Fruit fly (Drosophila melanogaster) whole organism, prepupa: ENCODE measurements around the gene CG4783.

ENCODE experiments used
- CG6854 ChIP-seq: fragments of 200-800 bp; sonication (Bioruptor generic); optimal IDR thresholded peaks from 2 replicates; lab custom pipeline; 2017; ENCODE audit warnings: missing biosample characterization, mild to moderate bottlenecking, missing genetic modification characterization
- Eip75B ChIP-seq: fragments of 200-800 bp; sonication (Bioruptor generic); optimal IDR thresholded peaks from 3 replicates; lab custom pipeline; 2016; ENCODE audit warnings: missing biosample characterization, missing genetic modification characterization
- Ets96B ChIP-seq: fragments of 200-800 bp; optimal IDR thresholded peaks from 2 replicates; lab custom pipeline; 2019; ENCODE audit warnings: missing biosample characterization, mild to moderate bottlenecking, missing genetic modification characterization, moderate library complexity
- Gug ChIP-seq: fragments of 200-800 bp; sonication (Bioruptor generic); IDR thresholded peaks from 2 replicates; pipeline ENCODE4 v1.3.6; 2022; ENCODE audit warnings: missing biosample characterization, missing genetic modification characterization
- achi ChIP-seq: fragments of 200-800 bp; sonication (Bioruptor generic); optimal IDR thresholded peaks from 3 replicates; lab custom pipeline; 2016; ENCODE audit warnings: missing biosample characterization, missing genetic modification characterization
- cyc ChIP-seq: fragments of 200-800 bp; sonication (Bioruptor generic); optimal IDR thresholded peaks from 3 replicates; lab custom pipeline; 2016; ENCODE audit warnings: missing biosample characterization, missing genetic modification characterization
- dac ChIP-seq: fragments of 200-800 bp; sonication (Bioruptor generic); optimal IDR thresholded peaks from 2 replicates; lab custom pipeline; 2017; ENCODE audit warnings: missing biosample characterization, mild to moderate bottlenecking, missing genetic modification characterization
- eg ChIP-seq: fragments of 200-800 bp; sonication (Bioruptor generic); IDR thresholded peaks from 3 replicates; pipeline ENCODE4 v1.3.6; 2022; ENCODE audit warnings: missing biosample characterization, missing genetic modification characterization
- ss ChIP-seq, 2 experiments: fragments of 200-800 bp; sonication (Bioruptor generic); optimal IDR thresholded peaks; 2 replicates in 1 of 2; 3 replicates in 1 of 2; lab custom pipeline; 2017 to 2018; ENCODE audit warnings: mild to moderate bottlenecking in 2 of 2, missing biosample characterization in 2 of 2, missing genetic modification characterization in 2 of 2, moderate library complexity in 1 of 2

DNA sequence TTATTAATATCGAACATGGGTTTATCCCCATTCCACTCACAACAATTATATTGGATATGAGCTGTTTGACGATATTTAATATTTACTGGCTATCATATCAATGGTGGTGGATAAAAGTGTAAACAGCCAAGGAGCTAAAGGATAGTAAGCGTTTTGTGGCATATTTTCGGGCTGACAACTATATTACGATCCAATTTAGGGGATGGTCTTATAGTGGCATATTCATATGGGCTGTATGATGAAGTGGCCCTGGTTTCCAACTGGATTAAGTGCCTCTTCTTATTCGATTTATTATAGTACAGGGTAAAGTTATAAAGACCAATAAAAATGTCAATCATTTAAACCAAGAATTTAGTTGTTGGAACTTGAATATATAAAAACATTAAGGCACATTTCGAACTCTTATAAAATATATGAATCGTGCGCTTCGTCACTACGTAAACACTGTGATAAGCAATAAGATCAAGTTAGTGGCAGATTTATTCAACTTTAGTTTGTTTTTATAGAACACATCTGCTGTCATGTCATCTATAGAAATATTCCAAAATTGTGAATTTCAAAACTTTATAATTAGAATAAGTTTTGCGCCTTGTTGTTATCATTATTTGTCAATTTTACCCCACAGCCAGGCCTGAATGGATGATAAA is 9.2 kb upstream of the CG4783 start:
- TF ChIP-seq eg (no peak), Gug (GFP tag; lab: Robert Waterston, UW) (no peak), Ets96B (tag; lab: Kevin White, UChicago) (no peak), dac (GFP tag; lab: Kevin White, UChicago) (no peak), ss (GFP tag; optimal IDR thresholded peaks at IDR 0.05; lab: Kevin White, UChicago) (no peak), Eip75B (GFP tag; lab: Kevin White, UChicago) (no peak), CG6854 (GFP tag; lab: Kevin White, UChicago) (no peak), cyc (GFP tag; lab: Kevin White, UChicago) (no peak), achi (GFP tag; lab: Kevin White, UChicago) (no peak)
